Fruit fly (Drosophila melanogaster): Measurements from ENCODE around the gene CG10165.

Gene CG10165

DNA sequence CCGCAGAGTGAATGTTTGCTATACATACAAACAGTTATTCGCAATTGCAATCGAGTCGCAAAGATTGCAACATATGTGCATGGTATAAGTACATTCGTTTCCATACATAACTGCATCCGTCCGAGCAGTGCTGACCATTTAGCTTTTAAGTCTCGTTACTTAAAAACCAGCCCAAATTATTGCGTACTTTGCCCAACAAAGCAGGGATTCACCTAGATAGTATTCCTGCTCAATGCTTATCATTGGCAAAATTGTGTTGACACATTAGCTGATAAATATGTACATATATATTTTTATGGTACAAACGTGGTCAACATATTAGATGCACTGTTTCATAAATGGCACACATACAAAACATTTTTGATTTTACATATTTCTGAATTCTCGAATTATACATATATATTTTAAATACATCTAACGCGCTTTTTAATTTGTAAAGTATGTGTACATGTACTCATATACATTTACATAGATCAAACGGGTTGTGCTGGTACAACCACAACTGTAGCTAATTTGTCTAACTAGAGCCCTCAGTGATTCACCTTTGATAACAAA, 13.0 kb upstream of the CG10165 start:
- peak; percentile 48 for TF ChIP-seq kay (GFP tag; ENCODE audit: borderline replicate concordance)
- TF ChIP-seq CG33017 (tag; optimal IDR thresholded peaks at IDR 0.05), result peak; percentile 21
- no peak for TF ChIP-seq CG11617 (GFP tag; optimal IDR thresholded peaks at IDR 0.05)

DNA sequence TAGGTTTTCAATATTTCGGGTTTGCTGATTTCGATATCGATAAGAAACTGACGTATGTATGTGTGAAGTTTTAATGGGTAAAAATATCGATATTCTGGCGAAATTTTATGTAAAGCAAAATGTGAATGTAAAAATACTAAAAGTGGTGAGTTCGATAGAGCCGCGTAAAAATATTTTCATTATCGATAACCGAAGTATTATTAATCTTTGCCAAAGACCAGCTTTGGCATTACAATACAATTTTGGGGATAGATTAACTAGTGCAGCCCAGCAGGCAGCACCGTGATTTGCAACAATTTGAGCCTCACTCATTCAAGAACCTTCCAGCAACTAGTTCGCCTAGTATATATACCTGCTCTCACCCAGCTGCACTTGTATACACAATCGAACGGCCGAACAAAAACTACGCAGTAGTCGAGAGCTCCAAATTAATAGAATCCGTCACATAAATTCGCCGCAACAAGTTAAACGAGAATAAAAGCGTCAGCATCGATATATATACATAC, 12.2 kb upstream of the CG10165 start:
- TF ChIP-seq bab1 (GFP tag; optimal IDR thresholded peaks at IDR 0.05) (peak; percentile 60), CG12768 (GFP tag; optimal IDR thresholded peaks at IDR 0.05) (no peak), Crg-1 (GFP tag; optimal IDR thresholded peaks at IDR 0.05) (no peak), kay (GFP tag; ENCODE audit: borderline replicate concordance) (peak; percentile 95), CG11617 (GFP tag; optimal IDR thresholded peaks at IDR 0.05) (peak; percentile 22), CG7045 (GFP tag; optimal IDR thresholded peaks at IDR 0.05) (no peak), Mnt (GFP tag; optimal IDR thresholded peaks at IDR 0.05) (peak; percentile 34), cnc (optimal IDR thresholded peaks at IDR 0.05) (peak; percentile 41 to 89), ovo (GFP tag; optimal IDR thresholded peaks at IDR 0.05) (no peak), CG1620 (GFP tag; optimal IDR thresholded peaks at IDR 0.05) (peak; percentile 8), CG7101 (tag; optimal IDR thresholded peaks at IDR 0.05) (peak; percentile 14)

DNA sequence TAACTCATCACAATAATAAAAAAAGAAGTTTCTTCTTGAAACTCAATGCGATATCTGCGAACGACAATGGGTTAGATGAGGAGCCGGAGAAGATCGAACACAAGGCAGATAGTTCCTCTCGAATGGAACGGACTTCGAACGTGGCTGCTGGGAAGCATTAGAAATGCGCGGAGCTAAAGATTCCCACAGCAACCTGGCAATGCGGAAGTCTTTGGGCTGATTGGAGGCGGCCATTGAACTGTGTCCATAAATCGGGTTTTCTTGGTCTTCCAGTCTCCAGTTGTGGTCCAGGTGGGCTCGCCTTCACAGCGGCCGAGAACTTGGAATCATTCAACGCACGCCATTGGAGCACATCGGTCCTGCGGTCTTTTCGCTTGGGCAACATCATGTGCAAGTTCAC, 10.2 kb upstream of the CG10165 start, which contains the start of gene CG13081:
CG13081 (plus strand) TSS at position 301 of the 400 bp plus-strand sequence.
- TF ChIP-seq Crg-1 (GFP tag; optimal IDR thresholded peaks at IDR 0.05), result no peak
- no peak for TF ChIP-seq bab1 (GFP tag; optimal IDR thresholded peaks at IDR 0.05)
- TF ChIP-seq ovo (GFP tag; optimal IDR thresholded peaks at IDR 0.05), result no peak
- no peak for TF ChIP-seq Hr96 (GFP tag; optimal IDR thresholded peaks at IDR 0.05)
- TF ChIP-seq CG1620 (GFP tag; optimal IDR thresholded peaks at IDR 0.05), result no peak
- no peak for TF ChIP-seq tj (GFP tag; optimal IDR thresholded peaks at IDR 0.05)
- no peak for TF ChIP-seq toe (GFP tag; optimal IDR thresholded peaks at IDR 0.05)
- no peak for TF ChIP-seq cnc (optimal IDR thresholded peaks at IDR 0.05)
- no peak for TF ChIP-seq CG14711 (tag; optimal IDR thresholded peaks at IDR 0.05)
- TF ChIP-seq Clk (GFP tag; optimal IDR thresholded peaks at IDR 0.05), result no peak

DNA sequence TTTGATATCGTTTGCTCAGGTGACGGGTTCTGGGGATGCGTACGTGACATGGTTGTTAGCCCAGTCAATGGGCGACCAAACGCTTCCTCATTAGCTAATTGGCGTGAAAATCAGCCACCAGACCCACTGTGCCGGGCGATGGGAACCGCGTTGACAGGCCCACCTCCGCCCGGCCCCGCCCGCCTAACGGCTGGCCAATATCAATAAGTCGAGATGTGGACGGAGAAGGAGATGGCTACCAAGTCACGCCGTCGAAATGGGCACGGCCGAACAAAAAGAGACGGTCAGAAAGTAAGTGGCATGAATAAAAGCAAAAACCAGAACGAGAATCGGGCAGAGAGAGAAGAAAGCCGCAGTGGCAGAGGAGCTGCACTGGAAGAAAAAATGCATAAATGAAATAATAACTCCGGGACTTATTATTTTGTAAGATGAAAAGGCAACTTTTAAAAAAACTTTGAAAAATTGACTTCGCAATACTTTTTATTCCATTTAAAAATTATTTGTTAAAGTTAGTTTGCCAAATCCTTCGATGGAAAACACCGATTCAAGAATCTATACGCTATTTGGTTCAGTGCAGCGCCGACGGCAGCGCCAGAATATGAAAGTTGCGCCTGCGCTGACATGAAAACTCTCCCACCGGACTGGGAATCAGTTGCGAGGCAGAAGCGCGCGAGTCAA, 7.8 kb upstream of the CG10165 start, which contains the start of gene CG13082:
CG13082 (plus strand) TSS at position 647 of the 678 bp plus-strand sequence.
- TF ChIP-seq Crg-1 (GFP tag; optimal IDR thresholded peaks at IDR 0.05), result no peak
- TF ChIP-seq bab1 (GFP tag; optimal IDR thresholded peaks at IDR 0.05), result no peak
- TF ChIP-seq CG33017 (tag; optimal IDR thresholded peaks at IDR 0.05), result no peak

DNA sequence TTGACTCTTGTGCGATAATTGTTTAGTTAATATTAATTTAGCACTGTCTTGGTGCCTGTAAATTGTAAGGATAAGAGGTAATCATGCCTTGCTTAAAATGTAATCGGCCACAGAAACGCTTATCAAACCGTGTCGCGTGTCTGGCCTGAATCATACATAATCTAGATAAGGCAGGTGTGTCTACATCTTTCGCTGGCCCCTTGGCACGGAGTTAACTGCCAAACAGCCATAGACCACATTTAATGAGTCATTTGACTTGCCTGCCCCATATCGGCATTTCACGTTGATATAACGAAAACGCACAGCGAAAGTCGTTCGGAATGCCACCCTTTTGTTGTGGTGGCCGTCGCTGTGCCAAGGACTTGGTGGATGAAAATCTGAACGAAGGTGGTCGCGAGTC, 5.1 kb upstream of the CG10165 start, which contains the start of gene CG31697:
CG31697 (plus strand) TSS at position 215 of the 400 bp plus-strand sequence.
- TF ChIP-seq Hr96 (GFP tag; optimal IDR thresholded peaks at IDR 0.05) (no peak), pad (GFP tag; optimal IDR thresholded peaks at IDR 0.05) (no peak), Mnt (GFP tag; optimal IDR thresholded peaks at IDR 0.05) (no peak), CG7101 (tag; optimal IDR thresholded peaks at IDR 0.05) (no peak), CG1620 (GFP tag; optimal IDR thresholded peaks at IDR 0.05) (no peak), Crg-1 (GFP tag; optimal IDR thresholded peaks at IDR 0.05) (no peak), CG12768 (GFP tag; optimal IDR thresholded peaks at IDR 0.05) (no peak), CG7045 (GFP tag; optimal IDR thresholded peaks at IDR 0.05) (no peak), CG33017 (tag; optimal IDR thresholded peaks at IDR 0.05) (no peak), CG14711 (tag; optimal IDR thresholded peaks at IDR 0.05) (no peak), CG11617 (GFP tag; optimal IDR thresholded peaks at IDR 0.05) (no peak), CG5204 (GFP tag; optimal IDR thresholded peaks at IDR 0.05) (no peak), kay (GFP tag; ENCODE audit: borderline replicate concordance) (no peak), toe (GFP tag; optimal IDR thresholded peaks at IDR 0.05) (no peak), Clk (GFP tag; optimal IDR thresholded peaks at IDR 0.05) (no peak), cic (GFP tag; optimal IDR thresholded peaks at IDR 0.05) (no peak), ovo (GFP tag; optimal IDR thresholded peaks at IDR 0.05) (no peak), tj (GFP tag; optimal IDR thresholded peaks at IDR 0.05) (no peak), bab1 (GFP tag; optimal IDR thresholded peaks at IDR 0.05) (no peak)

DNA sequence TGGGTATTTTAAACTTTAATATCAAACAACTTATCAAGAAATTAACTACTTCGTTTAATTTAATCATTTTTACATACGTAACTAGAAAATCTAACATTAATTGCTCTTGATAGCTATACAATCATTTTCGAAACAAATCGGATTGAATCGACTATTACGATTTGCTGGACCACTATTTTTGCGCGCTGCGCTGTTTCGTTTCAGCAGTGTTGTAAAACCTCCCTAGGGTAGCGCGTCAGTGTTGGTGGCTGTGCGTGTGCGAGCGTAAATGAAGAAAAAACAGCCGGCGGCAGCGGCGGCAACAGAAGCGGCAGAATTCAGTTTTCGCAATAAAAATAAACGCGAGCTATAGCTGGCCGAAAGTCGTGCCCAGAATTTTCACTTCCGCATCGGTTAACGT, 3.1 kb upstream of the CG10165 start, which contains the start of gene CG33116:
CG33116 (plus strand) TSS at position 233 of the 400 bp plus-strand sequence.
- TF ChIP-seq CG33017 (tag; optimal IDR thresholded peaks at IDR 0.05), result peak; percentile 88
- peak; percentile 85 for TF ChIP-seq Mnt (GFP tag; optimal IDR thresholded peaks at IDR 0.05)
- TF ChIP-seq Clk (GFP tag; optimal IDR thresholded peaks at IDR 0.05), result peak; percentile 35
- peak; percentile 36 for TF ChIP-seq tj (GFP tag; optimal IDR thresholded peaks at IDR 0.05)
- peak; percentile 30 for TF ChIP-seq cic (GFP tag; optimal IDR thresholded peaks at IDR 0.05)
- TF ChIP-seq ovo (GFP tag; optimal IDR thresholded peaks at IDR 0.05), result peak; percentile 72
- TF ChIP-seq Crg-1 (GFP tag; optimal IDR thresholded peaks at IDR 0.05), result peak; percentile 89
- TF ChIP-seq CG7045 (GFP tag; optimal IDR thresholded peaks at IDR 0.05), result peak; percentile 78
- TF ChIP-seq pad (GFP tag; optimal IDR thresholded peaks at IDR 0.05), result peak; percentile 75
- peak; percentile 67 for TF ChIP-seq CG5204 (GFP tag; optimal IDR thresholded peaks at IDR 0.05)
- peak; percentile 68 for TF ChIP-seq CG11617 (GFP tag; optimal IDR thresholded peaks at IDR 0.05)
- peak; percentile 71 for TF ChIP-seq CG1620 (GFP tag; optimal IDR thresholded peaks at IDR 0.05)
- peak; percentile 81 for TF ChIP-seq CG14711 (tag; optimal IDR thresholded peaks at IDR 0.05)
- peak; percentile 88 for TF ChIP-seq CG7101 (tag; optimal IDR thresholded peaks at IDR 0.05)
- peak; percentile 78 for TF ChIP-seq bab1 (GFP tag; optimal IDR thresholded peaks at IDR 0.05)
- no peak for TF ChIP-seq kay (GFP tag; ENCODE audit: borderline replicate concordance)
- no peak for TF ChIP-seq cnc (optimal IDR thresholded peaks at IDR 0.05)
- TF ChIP-seq Hr96 (GFP tag; optimal IDR thresholded peaks at IDR 0.05), result peak; percentile 79
- peak; percentile 75 for TF ChIP-seq toe (GFP tag; optimal IDR thresholded peaks at IDR 0.05)
- peak; percentile 88 for TF ChIP-seq CG12768 (GFP tag; optimal IDR thresholded peaks at IDR 0.05)
